Worm (Caenorhabditis elegans) whole organism, dauer: ENCODE results near the gene F07H5.7.

Source experiments
- unc-62 ChIP-seq: sonication (generic microtip); optimal IDR thresholded peaks from 2 replicates; lab custom pipeline; 2017; ENCODE audit warnings: missing biosample characterization, missing genetic modification reagents, missing genetic modification characterization

F07H5.7 gene

ce11 chrII:8747246-8747938, 46.6 kb downstream of the F07H5.7 start:
- TF ChIP-seq unc-62 (GFP tag; lab: Kevin White, UChicago) = no peak

- TF ChIP-seq unc-62 (GFP tag; lab: Kevin White, UChicago) = no peak
Observed at ce11 chrII:8746298-8746775, 47.6 kb downstream of the F07H5.7 start.

DNA sequence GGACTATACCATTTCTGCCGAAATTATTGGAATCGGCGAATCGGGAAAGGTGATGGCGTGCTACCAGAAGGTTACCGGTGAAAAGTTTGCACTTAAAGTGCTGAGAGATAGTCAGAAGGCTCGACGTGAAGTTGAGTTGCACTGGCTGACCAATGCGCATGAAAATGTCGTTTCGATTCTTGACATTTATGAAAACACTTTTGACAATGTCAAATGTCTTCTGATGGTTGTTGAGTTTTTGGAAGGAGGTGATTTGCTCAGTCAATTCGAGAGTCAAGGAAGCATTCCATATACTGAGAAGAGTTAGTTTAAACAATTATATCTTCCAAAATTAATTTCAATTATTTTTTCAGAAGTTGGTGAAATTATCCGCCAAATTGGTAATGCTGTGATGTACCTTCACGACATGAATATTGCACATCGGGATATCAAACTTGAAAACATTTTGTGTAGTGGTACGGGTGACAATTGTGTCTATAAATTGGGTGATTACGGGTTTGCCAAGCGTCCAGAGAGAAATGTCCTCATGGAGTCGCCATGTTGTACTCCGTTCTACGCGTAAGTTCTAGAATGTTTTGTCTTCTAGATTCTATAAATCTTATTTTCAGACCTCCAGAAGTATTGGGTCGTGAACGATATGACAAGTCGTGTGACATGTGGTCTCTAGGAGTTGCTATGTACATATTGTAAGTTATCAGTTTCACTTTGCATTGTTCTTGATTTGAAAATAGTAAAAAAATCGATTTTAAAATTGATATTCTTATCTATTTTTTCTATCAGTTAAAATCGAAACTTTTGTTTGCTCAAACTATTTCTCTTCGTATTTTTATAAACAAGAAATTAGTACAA, 48.3 kb downstream of the F07H5.7 start:
- TF ChIP-seq unc-62 (GFP tag; lab: Kevin White, UChicago) = no peak

DNA sequence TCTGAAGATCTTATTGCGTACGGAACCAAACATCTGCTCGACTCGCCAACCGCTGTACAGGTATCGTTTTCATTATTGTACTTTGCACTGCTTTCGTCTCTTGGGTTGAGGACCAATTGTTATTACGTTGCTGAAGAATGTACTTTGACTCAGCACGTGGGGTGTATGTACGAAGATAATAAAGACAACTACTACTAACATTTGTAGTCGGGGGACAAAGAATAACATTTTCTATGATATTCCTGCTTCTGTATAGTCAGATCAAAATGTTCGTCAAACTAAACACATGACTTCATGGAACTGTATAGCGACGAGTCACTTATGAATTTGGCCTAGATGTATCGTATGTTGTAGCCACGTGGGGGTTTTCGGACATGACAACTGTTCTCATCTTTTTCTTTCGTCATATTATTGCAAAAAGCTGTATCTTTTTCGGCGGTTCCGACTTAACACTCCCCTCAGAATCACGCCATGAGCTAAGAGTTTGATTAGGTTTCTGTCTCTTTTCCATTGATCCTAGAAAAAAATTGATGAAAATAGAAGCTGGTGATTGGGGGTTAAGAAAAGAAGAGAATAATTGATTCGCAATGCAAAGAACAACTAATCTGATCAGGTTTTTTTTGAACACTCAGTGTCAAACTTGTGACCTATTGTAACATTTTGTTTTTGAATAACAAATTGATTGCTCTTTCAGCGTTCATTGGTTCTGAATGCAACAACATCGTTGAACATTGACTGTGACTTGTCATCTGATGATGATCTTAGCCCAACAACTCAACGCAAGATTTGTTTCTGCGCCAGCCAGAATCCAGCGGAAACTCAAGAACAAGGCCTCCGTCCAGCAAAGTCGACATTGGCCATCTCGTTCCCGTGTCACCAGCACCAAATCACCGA, 49.2 kb downstream of the F07H5.7 start:
- TF ChIP-seq unc-62 (GFP tag; lab: Kevin White, UChicago) = no peak

DNA sequence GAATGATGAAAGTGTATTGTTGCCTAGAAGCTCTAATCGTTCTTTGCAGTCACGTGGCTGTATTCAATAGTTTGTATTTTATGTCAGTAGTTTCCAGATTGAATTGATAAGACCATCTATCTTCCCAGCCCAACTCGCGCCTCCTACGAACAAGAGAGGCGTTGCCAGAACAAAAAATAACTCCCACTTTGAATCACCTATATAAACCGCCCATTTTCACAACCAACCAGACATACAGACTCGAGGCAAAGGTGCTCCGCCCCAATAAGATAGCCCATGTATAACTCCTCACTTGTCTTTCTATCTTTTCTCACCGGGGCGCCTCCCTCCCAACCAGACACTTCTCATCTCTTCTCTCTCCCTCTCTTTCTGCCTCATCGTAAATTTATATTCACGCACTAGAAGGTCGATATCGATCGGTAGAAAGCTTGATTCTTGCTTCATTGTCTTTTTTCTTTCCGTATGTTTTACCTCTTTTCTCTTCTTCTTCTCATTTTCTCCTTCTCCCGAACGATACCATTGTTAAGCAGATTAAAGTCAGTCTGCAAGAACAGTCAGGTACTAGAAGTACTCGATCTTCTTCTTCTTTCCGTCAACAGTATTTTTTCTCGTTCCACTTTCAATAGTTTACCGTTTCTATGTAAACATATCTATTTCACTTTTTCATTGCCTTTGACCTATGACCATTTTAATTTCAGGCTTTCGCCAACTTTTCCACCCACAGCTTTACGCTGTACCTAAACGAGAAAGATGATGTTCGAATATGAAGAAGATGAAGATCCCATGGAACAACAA, 50.4 kb downstream of the F07H5.7 start, which contains the start of gene mak-1:
TSS of gene mak-1 (plus strand) at position 693 of the 795 bp plus-strand sequence.
- no peak for TF ChIP-seq unc-62 (GFP tag; lab: Kevin White, UChicago)

DNA sequence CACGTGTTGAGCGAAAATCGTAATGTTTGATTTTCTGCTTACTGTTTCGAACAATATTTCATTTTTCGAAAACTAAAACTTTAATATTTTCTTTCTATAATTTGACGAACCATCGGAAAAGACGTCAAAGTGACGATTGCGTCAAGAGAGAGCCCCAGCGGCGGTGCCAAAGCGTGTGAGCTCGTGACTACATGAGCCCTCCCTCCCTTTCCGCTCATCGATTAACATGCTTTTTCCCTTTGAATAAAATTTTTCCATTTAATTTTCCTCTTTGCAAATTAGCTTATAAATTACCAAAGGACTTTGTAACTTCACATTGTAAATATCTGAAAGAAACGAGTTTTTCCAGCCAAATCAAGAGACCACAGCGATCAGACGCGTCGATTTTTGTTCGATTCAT, 51.0 kb downstream of the F07H5.7 start:
- no peak for TF ChIP-seq unc-62 (GFP tag; lab: Kevin White, UChicago)
